Fruit fly (Drosophila melanogaster) whole organism, adult: ENCODE data around the gene HINT1.

Experiments used
- Crg-1 ChIP-seq: fragments of 200-800 bp; sonication (Bioruptor generic); optimal IDR thresholded peaks from 2 replicates; lab custom pipeline; 2016; ENCODE audit warnings: missing biosample characterization, missing genetic modification characterization
- bab1 ChIP-seq: fragments of 200-800 bp; sonication (Bioruptor generic); optimal IDR thresholded peaks from 3 replicates; lab custom pipeline; 2019; ENCODE audit warnings: missing biosample characterization, mild to moderate bottlenecking, missing genetic modification characterization, moderate library complexity
- kay ChIP-seq: fragments of 200-800 bp; sonication (Bioruptor generic); peaks from one replicate; lab custom pipeline; 2016; ENCODE audit warnings: missing biosample characterization, missing genetic modification characterization, borderline replicate concordance
- ovo ChIP-seq: fragments of 200-800 bp; sonication (Bioruptor generic); optimal IDR thresholded peaks from 2 replicates; lab custom pipeline; 2016; ENCODE audit warnings: missing biosample characterization, missing genetic modification characterization

DNA sequence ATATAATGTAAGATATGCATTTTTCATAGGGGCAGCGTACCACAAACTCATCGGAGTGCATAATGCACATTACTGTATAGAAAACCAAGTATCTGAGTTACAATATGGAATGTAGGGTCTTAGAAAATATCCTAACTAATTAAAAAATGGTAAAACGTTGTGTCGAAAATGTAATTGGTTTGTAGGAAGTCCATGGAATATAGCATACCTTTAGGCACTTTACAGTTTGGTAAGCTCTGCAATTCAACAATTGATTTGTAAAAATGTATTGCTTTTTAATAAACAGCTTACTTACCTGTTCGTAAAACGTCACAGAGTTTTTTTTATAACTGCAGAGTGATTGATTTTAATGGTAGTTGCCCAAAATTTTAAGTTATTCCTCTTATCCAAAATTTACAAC, 42.2 kb downstream of the HINT1 start, which contains the start of gene CG2964:
- TF ChIP-seq kay (GFP tag; lab: Kevin White, UChicago) (no peak), ovo (GFP tag; lab: Kevin White, UChicago) (no peak), bab1 (GFP tag; lab: Kevin White, UChicago) (no peak), Crg-1 (GFP tag; lab: Kevin White, UChicago) (no peak)
